Fruit fly (Drosophila melanogaster): ENCODE measurements around the gene CG31021.

The CG31021 gene

dm6 chr3R:30562733-30563259 is 39.2 kb upstream of the CG31021 start:
- TF ChIP-seq svp (GFP tag): peak; percentile 27
- TF ChIP-seq topi (GFP tag; optimal IDR thresholded peaks at IDR 0.05): peak; percentile 10
- peak; percentile 60 for TF ChIP-seq Eip78C (GFP tag)
- TF ChIP-seq CG6854 (GFP tag; optimal IDR thresholded peaks at IDR 0.05): no peak

- no peak for TF ChIP-seq achi (GFP tag; optimal IDR thresholded peaks at IDR 0.05)
- TF ChIP-seq fd85E (GFP tag; optimal IDR thresholded peaks at IDR 0.05): no peak
- TF ChIP-seq CG1621 (tag; optimal IDR thresholded peaks at IDR 0.05): no peak
- no peak for TF ChIP-seq fd59A (GFP tag; optimal IDR thresholded peaks at IDR 0.05)
- TF ChIP-seq CG15336 (GFP tag; IDR thresholded peaks at IDR 0.05): 0 out of 2 replicates have a peak, but pooled peaks have one; percentile 13
- TF ChIP-seq CG7368 (GFP tag; optimal IDR thresholded peaks at IDR 0.05): no peak
- TF ChIP-seq CG10631 (GFP tag; optimal IDR thresholded peaks at IDR 0.05): no peak
- TF ChIP-seq CG10669 (GFP tag; optimal IDR thresholded peaks at IDR 0.05): no peak
- no peak for TF ChIP-seq net (GFP tag; optimal IDR thresholded peaks at IDR 0.05)
- TF ChIP-seq Lpt (GFP tag; optimal IDR thresholded peaks at IDR 0.05): no peak
- TF ChIP-seq vri (GFP tag; optimal IDR thresholded peaks at IDR 0.05): peak; percentile 92
- TF ChIP-seq Eip93F (GFP tag; optimal IDR thresholded peaks at IDR 0.05): no peak
- TF ChIP-seq CG11762 (GFP tag; optimal IDR thresholded peaks at IDR 0.05; ENCODE audit: insufficient read depth): no peak
- TF ChIP-seq esn (GFP tag; optimal IDR thresholded peaks at IDR 0.05): no peak
- peak; percentile 9 to 11 for TF ChIP-seq ss (GFP tag; optimal IDR thresholded peaks at IDR 0.05)
- no peak for TF ChIP-seq CG6854 (GFP tag; optimal IDR thresholded peaks at IDR 0.05)
- no peak for TF ChIP-seq CG8319 (GFP tag; optimal IDR thresholded peaks at IDR 0.05)
- TF ChIP-seq lz (GFP tag; optimal IDR thresholded peaks at IDR 0.05): no peak
- no peak for TF ChIP-seq Sox14 (GFP tag; optimal IDR thresholded peaks at IDR 0.05)
- TF ChIP-seq Sox15 (GFP tag; optimal IDR thresholded peaks at IDR 0.05): no peak
- TF ChIP-seq Sox102F (GFP tag; optimal IDR thresholded peaks at IDR 0.05): no peak
- no peak for TF ChIP-seq CG32006 (GFP tag; optimal IDR thresholded peaks at IDR 0.05)
- TF ChIP-seq Eip75B (GFP tag; optimal IDR thresholded peaks at IDR 0.05): no peak
- no peak for TF ChIP-seq Ets96B (tag; optimal IDR thresholded peaks at IDR 0.05)
- no peak for TF ChIP-seq CG4318 (GFP tag; optimal IDR thresholded peaks at IDR 0.05)
- TF ChIP-seq svp (GFP tag): no peak
- TF ChIP-seq Eip78C (GFP tag): peak; percentile 32
- peak; percentile 54 for TF ChIP-seq fkh (GFP tag; optimal IDR thresholded peaks at IDR 0.05)
- TF ChIP-seq CG6163 (GFP tag; IDR thresholded peaks at IDR 0.05): no peak
- no peak for TF ChIP-seq salr (GFP tag; optimal IDR thresholded peaks at IDR 0.05)
- TF ChIP-seq eg (GFP tag; IDR thresholded peaks at IDR 0.05): no peak; the same call in 2 of the 3 replicates
Observed at dm6 chr3R:30563260-30564080, 38.5 kb upstream of the CG31021 start.

dm6 chr3R:30564479-30564878 is 37.5 kb upstream of the CG31021 start:
- TF ChIP-seq CG10631 (GFP tag; optimal IDR thresholded peaks at IDR 0.05) (peak; percentile 5), CG32006 (GFP tag; optimal IDR thresholded peaks at IDR 0.05) (peak; percentile 53), Hr39 (GFP tag; optimal IDR thresholded peaks at IDR 0.05) (peak; percentile 12), vri (GFP tag; optimal IDR thresholded peaks at IDR 0.05) (peak; percentile 26), CG10669 (GFP tag; optimal IDR thresholded peaks at IDR 0.05) (peak; percentile 14), Sox14 (GFP tag; optimal IDR thresholded peaks at IDR 0.05) (peak; percentile 23), esn (GFP tag; optimal IDR thresholded peaks at IDR 0.05) (peak; percentile 7), pdm3 (GFP tag; optimal IDR thresholded peaks at IDR 0.05) (peak; percentile 32), CG16779 (tag; optimal IDR thresholded peaks at IDR 0.05) (no peak), CG3919 (GFP tag; optimal IDR thresholded peaks at IDR 0.05) (peak; percentile 4), acj6 (GFP tag; optimal IDR thresholded peaks at IDR 0.05) (peak; percentile 22), Eip75B (GFP tag; optimal IDR thresholded peaks at IDR 0.05) (peak; percentile 29), CG6276 (GFP tag; optimal IDR thresholded peaks at IDR 0.05) (peak; percentile 2), svp (GFP tag) (no peak), CG8632 (GFP tag; optimal IDR thresholded peaks at IDR 0.05) (no peak), CG4318 (GFP tag; optimal IDR thresholded peaks at IDR 0.05) (no peak), salr (GFP tag; optimal IDR thresholded peaks at IDR 0.05) (no peak), OdsH (GFP tag; optimal IDR thresholded peaks at IDR 0.05) (peak; percentile 36), CG15336 (GFP tag; IDR thresholded peaks at IDR 0.05) (peak; percentile 54), CG6163 (GFP tag; IDR thresholded peaks at IDR 0.05) (no peak), CG6792 (GFP tag; optimal IDR thresholded peaks at IDR 0.05) (peak; percentile 1), cyc (GFP tag; optimal IDR thresholded peaks at IDR 0.05) (peak; percentile 9), Sox102F (GFP tag; optimal IDR thresholded peaks at IDR 0.05) (peak; percentile 33), CG6854 (GFP tag; optimal IDR thresholded peaks at IDR 0.05) (no peak), CG8319 (GFP tag; optimal IDR thresholded peaks at IDR 0.05) (no peak), topi (GFP tag; optimal IDR thresholded peaks at IDR 0.05) (peak; percentile 9), Hr4 (GFP tag; optimal IDR thresholded peaks at IDR 0.05) (peak; percentile 54), CG34406 (GFP tag; optimal IDR thresholded peaks at IDR 0.05) (no peak), net (GFP tag; optimal IDR thresholded peaks at IDR 0.05) (peak; percentile 1), Sox15 (GFP tag; optimal IDR thresholded peaks at IDR 0.05) (no peak)

All from whole organism, prepupa.